Worm (Caenorhabditis elegans): ENCODE data around the gene del-2.

DNA sequence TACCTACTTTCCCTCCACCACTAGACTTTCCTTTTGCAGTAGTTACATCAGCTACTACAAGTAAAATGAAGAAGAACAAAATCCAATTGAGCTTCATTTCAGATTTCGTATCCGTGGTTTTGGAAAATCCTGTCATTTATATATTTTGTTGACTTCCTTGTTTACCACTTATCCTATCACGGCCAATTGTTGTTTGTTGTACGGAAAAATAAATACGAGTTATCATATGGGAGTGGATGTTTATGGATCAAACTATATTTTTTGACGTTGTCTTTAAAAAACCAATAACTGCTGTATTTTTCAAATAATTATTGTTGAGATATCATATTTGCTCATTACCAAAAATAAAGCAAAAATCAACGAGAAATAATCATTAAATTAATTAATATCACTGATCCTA, 18.6 kb downstream of the del-2 start, which contains the start of gene W09C2.9:
- TF ChIP-seq mab-5 (tag; optimal IDR thresholded peaks at IDR 0.05): no peak
- TF ChIP-seq pha-4 (tag; optimal IDR thresholded peaks at IDR 0.05): no peak
- TF ChIP-seq unc-62 (GFP tag; optimal IDR thresholded peaks at IDR 0.05): no peak
- TF ChIP-seq elt-3 (tag; optimal IDR thresholded peaks at IDR 0.05): no peak
- no peak for TF ChIP-seq ceh-43 (GFP tag; optimal IDR thresholded peaks at IDR 0.05)
- no peak for TF ChIP-seq snpc-4 (tag; optimal IDR thresholded peaks at IDR 0.05)
- no peak for TF ChIP-seq nhr-237 (tag; optimal IDR thresholded peaks at IDR 0.05)
- TF ChIP-seq lin-32 (GFP tag; optimal IDR thresholded peaks at IDR 0.05): no peak
- TF ChIP-seq ces-1 (GFP tag; optimal IDR thresholded peaks at IDR 0.05): no peak
- TF ChIP-seq ztf-11 (tag; optimal IDR thresholded peaks at IDR 0.05): no peak
- TF ChIP-seq elt-1 (tag; optimal IDR thresholded peaks at IDR 0.05; ENCODE audit: borderline replicate concordance, insufficient read depth): no peak
- TF ChIP-seq nhr-76 (tag; optimal IDR thresholded peaks at IDR 0.05): no peak
- no peak for TF ChIP-seq sptf-1 (tag; optimal IDR thresholded peaks at IDR 0.05)
- no peak for TF ChIP-seq nhr-2 (tag; optimal IDR thresholded peaks at IDR 0.05)
